Fruit fly (Drosophila melanogaster): ENCODE results near the gene CG9098.

CG9098 gene

dm6 chr2L:5998383-5998782 lies 13.8 kb downstream of the CG9098 start:
- TF ChIP-seq Pif1A (GFP tag; optimal IDR thresholded peaks at IDR 0.05) (no peak), CG17806 (tag; optimal IDR thresholded peaks at IDR 0.05) (no peak), CG4496 (GFP tag; IDR thresholded peaks at IDR 0.05) (0 out of 3 replicates have a peak, but pooled peaks have one; percentile 3)

- TF ChIP-seq CG13204 (GFP tag; optimal IDR thresholded peaks at IDR 0.05) (peak; percentile 10), Pif1A (GFP tag; optimal IDR thresholded peaks at IDR 0.05) (no peak), CG8159 (tag; optimal IDR thresholded peaks at IDR 0.05) (peak; percentile 6), CG15710 (tag; optimal IDR thresholded peaks at IDR 0.05) (peak; percentile 39), CG9948 (tag; optimal IDR thresholded peaks at IDR 0.05) (no peak), gl (tag; optimal IDR thresholded peaks at IDR 0.05) (peak; percentile 34), CG34367 (tag; optimal IDR thresholded peaks at IDR 0.05) (peak; percentile 15), CG14655 (GFP tag; optimal IDR thresholded peaks at IDR 0.05) (no peak), Snoo (tag; optimal IDR thresholded peaks at IDR 0.05) (peak; percentile 31), CG4496 (GFP tag; IDR thresholded peaks at IDR 0.05) (peak; percentile 10; the same call in 2 of the 3 replicates), Pif1B (GFP tag; optimal IDR thresholded peaks at IDR 0.05) (no peak)
Measured at dm6 chr2L:5997609-5998229, 14.4 kb downstream of the CG9098 start.

dm6 chr2L:5990447-5990846 lies 21.7 kb downstream of the CG9098 start:
- TF ChIP-seq fd96Ca (GFP tag; IDR thresholded peaks at IDR 0.05) (0 out of 3 replicates have a peak, but pooled peaks have one; percentile 34), CG13204 (GFP tag; optimal IDR thresholded peaks at IDR 0.05) (peak; percentile 45), Ets98B (GFP tag; IDR thresholded peaks at IDR 0.05) (no peak)

- TF ChIP-seq Pif1B (GFP tag; optimal IDR thresholded peaks at IDR 0.05): no peak
- TF ChIP-seq CG8301 (tag; optimal IDR thresholded peaks at IDR 0.05): no peak
Measured at dm6 chr2L:5988115-5989092, 23.7 kb downstream of the CG9098 start.

dm6 chr2L:5986940-5987339 lies 25.2 kb downstream of the CG9098 start:
- no peak for TF ChIP-seq fd96Ca (GFP tag; IDR thresholded peaks at IDR 0.05)
- TF ChIP-seq CG12605 (GFP tag; IDR thresholded peaks at IDR 0.05): no peak
- TF ChIP-seq rn (GFP tag; IDR thresholded peaks at IDR 0.05): no peak
- no peak for TF ChIP-seq CG15710 (tag; optimal IDR thresholded peaks at IDR 0.05)
- TF ChIP-seq CG34367 (tag; optimal IDR thresholded peaks at IDR 0.05): no peak
- TF ChIP-seq CG8159 (tag; optimal IDR thresholded peaks at IDR 0.05): no peak
- TF ChIP-seq CG17806 (tag; optimal IDR thresholded peaks at IDR 0.05): no peak
- TF ChIP-seq Pif1A (GFP tag; optimal IDR thresholded peaks at IDR 0.05): no peak
- TF ChIP-seq CG4496 (GFP tag; IDR thresholded peaks at IDR 0.05): no peak
- no peak for TF ChIP-seq Ets98B (GFP tag; IDR thresholded peaks at IDR 0.05)
- TF ChIP-seq CG8301 (tag; optimal IDR thresholded peaks at IDR 0.05): no peak
- no peak for TF ChIP-seq CG13204 (GFP tag; optimal IDR thresholded peaks at IDR 0.05)
- TF ChIP-seq EcR (GFP tag; optimal IDR thresholded peaks at IDR 0.05): no peak
- TF ChIP-seq Snoo (tag; optimal IDR thresholded peaks at IDR 0.05): no peak
- TF ChIP-seq CG10348 (GFP tag; IDR thresholded peaks at IDR 0.05): no peak
- TF ChIP-seq CG9948 (tag; optimal IDR thresholded peaks at IDR 0.05): no peak
- TF ChIP-seq CG14655 (GFP tag; optimal IDR thresholded peaks at IDR 0.05): no peak

- peak; percentile 11 for TF ChIP-seq CG15710 (tag; optimal IDR thresholded peaks at IDR 0.05)
- no peak for TF ChIP-seq D1 (tag; optimal IDR thresholded peaks at IDR 0.05)
- peak; percentile 6 for TF ChIP-seq CG9948 (tag; optimal IDR thresholded peaks at IDR 0.05)
- TF ChIP-seq Snoo (tag; optimal IDR thresholded peaks at IDR 0.05): peak; percentile 45
- TF ChIP-seq fd96Ca (GFP tag; IDR thresholded peaks at IDR 0.05): no peak
- no peak for TF ChIP-seq CG13204 (GFP tag; optimal IDR thresholded peaks at IDR 0.05)
- peak; percentile 22 for TF ChIP-seq CG17806 (tag; optimal IDR thresholded peaks at IDR 0.05)
- TF ChIP-seq CG8159 (tag; optimal IDR thresholded peaks at IDR 0.05): peak; percentile 35
Measured at dm6 chr2L:5986094-5986493, 26.0 kb downstream of the CG9098 start, which contains the start of gene ifc. ifc (plus strand) TSS chr2L:5986348.

- TF ChIP-seq EcR (GFP tag; optimal IDR thresholded peaks at IDR 0.05): peak; percentile 71
- TF ChIP-seq CG13204 (GFP tag; optimal IDR thresholded peaks at IDR 0.05): no peak
- TF ChIP-seq CG17806 (tag; optimal IDR thresholded peaks at IDR 0.05): no peak
- TF ChIP-seq CG14655 (GFP tag; optimal IDR thresholded peaks at IDR 0.05): no peak
Measured at dm6 chr2L:5983236-5983635, 28.9 kb downstream of the CG9098 start.
